Fruit fly (Drosophila melanogaster): ENCODE results near the gene CG31624.

The CG31624 gene

dm6 chr2L:21196511-21196910 lies 3.7 kb downstream of the CG31624 start (continued):
- TF ChIP-seq ato (GFP tag; IDR thresholded peaks at IDR 0.05; ENCODE audit: partially characterized antibody) (no peak), Opbp (GFP tag; IDR thresholded peaks at IDR 0.05; ENCODE audit: partially characterized antibody) (no peak), Neu2 (GFP tag; optimal IDR thresholded peaks at IDR 0.05; ENCODE audit: borderline replicate concordance) (no peak), Xbp1 (GFP tag; optimal IDR thresholded peaks at IDR 0.05) (no peak), dati (GFP tag; IDR thresholded peaks at IDR 0.05) (no peak), fd96Cb (tag; optimal IDR thresholded peaks at IDR 0.05) (no peak), mam (GFP tag; optimal IDR thresholded peaks at IDR 0.05) (no peak), ken (GFP tag; IDR thresholded peaks at IDR 0.05) (no peak), NK7.1 (GFP tag; optimal IDR thresholded peaks at IDR 0.05) (no peak), Ptx1 (GFP tag; IDR thresholded peaks at IDR 0.05) (0 out of 2 replicates have a peak, but pooled peaks have one; percentile 15), knrl (GFP tag; IDR thresholded peaks at IDR 0.05; ENCODE audit: partially characterized antibody) (no peak), pros (GFP tag; optimal IDR thresholded peaks at IDR 0.05) (no peak), Ets65A (GFP tag) (no peak), Usf (GFP tag; optimal IDR thresholded peaks at IDR 0.05) (peak; percentile 10), CG13624 (GFP tag; optimal IDR thresholded peaks at IDR 0.05) (no peak), Elba2 (GFP tag; optimal IDR thresholded peaks at IDR 0.05) (no peak), sisA (GFP tag; IDR thresholded peaks at IDR 0.05) (no peak), CG14710 (tag; optimal IDR thresholded peaks at IDR 0.05) (no peak), Oaz (GFP tag; IDR thresholded peaks at IDR 0.05) (no peak), oc (tag; optimal IDR thresholded peaks at IDR 0.05) (no peak), fd64A (GFP tag; optimal IDR thresholded peaks at IDR 0.05) (no peak), B-H1 (GFP tag; IDR thresholded peaks at IDR 0.05) (no peak), chn (GFP tag; optimal IDR thresholded peaks at IDR 0.05) (no peak), pfk (GFP tag; optimal IDR thresholded peaks at IDR 0.05) (no peak), CG10267 (tag; optimal IDR thresholded peaks at IDR 0.05) (no peak), trem (tag; optimal IDR thresholded peaks at IDR 0.05) (no peak), stwl (tag; optimal IDR thresholded peaks at IDR 0.05) (no peak), CG8359 (GFP tag; optimal IDR thresholded peaks at IDR 0.05; ENCODE audit: borderline replicate concordance) (no peak), ftz-f1 (GFP tag; optimal IDR thresholded peaks at IDR 0.05) (no peak), Doc2 (GFP tag; IDR thresholded peaks at IDR 0.05) (no peak), gem (tag; optimal IDR thresholded peaks at IDR 0.05) (peak; percentile 48), Sry-δ (GFP tag; optimal IDR thresholded peaks at IDR 0.05) (no peak), CG8290 (GFP tag; optimal IDR thresholded peaks at IDR 0.05) (no peak), CG8290 (tag; optimal IDR thresholded peaks at IDR 0.05) (no peak), pb (GFP tag; optimal IDR thresholded peaks at IDR 0.05) (no peak), CG7839 (tag; optimal IDR thresholded peaks at IDR 0.05) (peak; percentile 23), CG30020 (tag; optimal IDR thresholded peaks at IDR 0.05) (no peak), dan (GFP tag; IDR thresholded peaks at IDR 0.05) (no peak), Chrac-16 (GFP tag; optimal IDR thresholded peaks at IDR 0.05) (no peak), gcm (GFP tag; optimal IDR thresholded peaks at IDR 0.05) (no peak), CG34376 (GFP tag; optimal IDR thresholded peaks at IDR 0.05) (no peak), az2 (GFP tag; optimal IDR thresholded peaks at IDR 0.05) (no peak), Bteb2 (GFP tag; optimal IDR thresholded peaks at IDR 0.05) (no peak), unpg (GFP tag; optimal IDR thresholded peaks at IDR 0.05) (peak; percentile 1), CG30403 (GFP tag; optimal IDR thresholded peaks at IDR 0.05) (peak; percentile 18), TFAM (GFP tag; optimal IDR thresholded peaks at IDR 0.05) (no peak), fd3F (GFP tag; optimal IDR thresholded peaks at IDR 0.05) (no peak), dmrt11E (tag; optimal IDR thresholded peaks at IDR 0.05) (no peak), cas (GFP tag; IDR thresholded peaks at IDR 0.05) (no peak), Atf3 (GFP tag; optimal IDR thresholded peaks at IDR 0.05) (no peak), CG11247 (GFP tag; IDR thresholded peaks at IDR 0.05) (no peak), C15 (GFP tag; IDR thresholded peaks at IDR 0.05) (no peak)
